Fruit fly (Drosophila melanogaster) whole organism, embryonic: Measurements from ENCODE around the gene CG15480.
"Not testable (repeated sequence)": the region's sequence is repeated elsewhere in the genome, so short reads cannot be mapped to it uniquely, and the experiment has no call there.

Experiments used
- Bgb ChIP-seq: fragments of 200-800 bp; sonication (Bioruptor generic); IDR thresholded peaks from 2 replicates; pipeline ENCODE4 v1.3.6; 2022; ENCODE audit warnings: missing biosample characterization, missing genetic modification characterization; ENCODE audit not compliant: partially characterized antibody
- CG10267 ChIP-seq: fragments of 200-800 bp; sonication (Bioruptor generic); optimal IDR thresholded peaks from 2 replicates; lab custom pipeline; 2018; ENCODE audit warnings: missing biosample characterization, mild to moderate bottlenecking, missing genetic modification characterization, moderate library complexity
- CG11723 ChIP-seq: fragments of 200-800 bp; sonication (Bioruptor generic); optimal IDR thresholded peaks from 2 replicates; lab custom pipeline; 2017; ENCODE audit warnings: missing biosample characterization, mild to moderate bottlenecking, missing genetic modification characterization
- CG1529 ChIP-seq: fragments of 200-800 bp; sonication (Bioruptor generic); optimal IDR thresholded peaks from 3 replicates; lab custom pipeline; 2018; ENCODE audit warnings: missing biosample characterization, missing genetic modification characterization
- CG15479 ChIP-seq: fragments of 200-800 bp; sonication (Bioruptor generic); optimal IDR thresholded peaks from 3 replicates; lab custom pipeline; 2019; ENCODE audit warnings: missing biosample characterization, mild to moderate bottlenecking, missing genetic modification characterization, moderate library complexity
- CG15696 ChIP-seq: fragments of 200-800 bp; sonication (Bioruptor generic); optimal IDR thresholded peaks from 2 replicates; lab custom pipeline; 2019; ENCODE audit warnings: missing biosample characterization, mild to moderate bottlenecking, missing genetic modification characterization, moderate library complexity
- CG18764 ChIP-seq: fragments of 200-800 bp; sonication (Bioruptor generic); optimal IDR thresholded peaks from 3 replicates; lab custom pipeline; 2016; ENCODE audit warnings: missing biosample characterization, missing genetic modification characterization
- CG43689 ChIP-seq: fragments of 200-800 bp; sonication (Bioruptor generic); IDR thresholded peaks from 2 replicates; pipeline ENCODE4 v1.3.6; 2022; ENCODE audit warnings: missing biosample characterization, missing genetic modification characterization
- CG6683 ChIP-seq: fragments of 200-800 bp; sonication (Bioruptor generic); optimal IDR thresholded peaks from 2 replicates; lab custom pipeline; 2017; ENCODE audit warnings: missing biosample characterization, mild to moderate bottlenecking, missing genetic modification characterization, missing genetic modification reagents
- CG7963 ChIP-seq: fragments of 200-800 bp; sonication (Bioruptor generic); IDR thresholded peaks from 3 replicates; pipeline ENCODE4 v1.3.6; 2022; ENCODE audit warnings: missing biosample characterization, missing genetic modification characterization; ENCODE audit not compliant: partially characterized antibody
- Doc2 ChIP-seq: fragments of 200-800 bp; sonication (Bioruptor generic); IDR thresholded peaks from 2 replicates; pipeline ENCODE4 v1.3.6; 2022; ENCODE audit warnings: missing biosample characterization, missing genetic modification characterization
- Drgx ChIP-seq: fragments of 200-800 bp; sonication (Bioruptor generic); IDR thresholded peaks from 2 replicates; pipeline ENCODE4 v1.3.6; 2022; ENCODE audit warnings: missing biosample characterization, missing genetic modification characterization
- E2f2 ChIP-seq: fragments of 200-800 bp; sonication (Bioruptor generic); IDR thresholded peaks from 2 replicates; pipeline ENCODE4 v1.3.6; 2022; ENCODE audit warnings: missing biosample characterization, missing genetic modification characterization
- HLH3B ChIP-seq: fragments of 200-800 bp; sonication (Bioruptor generic); IDR thresholded peaks from 2 replicates; pipeline ENCODE4 v1.3.6; 2022; ENCODE audit warnings: missing biosample characterization, missing genetic modification characterization
- Jarid2 ChIP-seq: fragments of 200-800 bp; sonication (Bioruptor generic); optimal IDR thresholded peaks from 3 replicates; lab custom pipeline; 2017; ENCODE audit warnings: mild to moderate bottlenecking, missing biosample characterization, missing genetic modification reagents, missing genetic modification characterization
- Mad ChIP-seq: fragments of 200-800 bp; sonication (Bioruptor generic); optimal IDR thresholded peaks from 2 replicates; lab custom pipeline; 2016; ENCODE audit warnings: missing biosample characterization, missing genetic modification characterization
- Med ChIP-seq: fragments of 200-800 bp; sonication (Bioruptor generic); peaks from one replicate; lab custom pipeline; 2016; ENCODE audit warnings: missing biosample characterization, missing genetic modification characterization, mild to moderate bottlenecking, inconsistent platforms, moderate library complexity
- Opbp ChIP-seq: fragments of 200-800 bp; sonication (Bioruptor generic); IDR thresholded peaks from 3 replicates; pipeline ENCODE4 v1.3.6; 2022; ENCODE audit warnings: missing biosample characterization, missing genetic modification characterization; ENCODE audit not compliant: partially characterized antibody
- Stat92E ChIP-seq, 3 experiments: fragments of >200 bp in 2 of 3; fragments of 200-800 bp in 1 of 3; sonication (Bioruptor generic) in 1 of 3; optimal IDR thresholded peaks; 2 replicates each; lab custom pipeline; 2017 to 2019; ENCODE audit warnings: missing biosample characterization in 3 of 3, missing genetic modification characterization in 3 of 3, mild to moderate bottlenecking in 1 of 3, moderate library complexity in 1 of 3
- Xrp1 ChIP-seq: fragments of 200-800 bp; sonication (Bioruptor generic); IDR thresholded peaks from 2 replicates; pipeline ENCODE4 v1.3.6; 2022; ENCODE audit warnings: missing biosample characterization, missing genetic modification characterization
- cad ChIP-seq: fragments of >200 bp; optimal IDR thresholded peaks from 2 replicates; lab custom pipeline; 2017; ENCODE audit warnings: missing biosample characterization, missing genetic modification characterization
- chif ChIP-seq, 2 experiments: fragments of 200-800 bp; sonication (Bioruptor generic); optimal IDR thresholded peaks; 3 replicates each; lab custom pipeline; 2016; ENCODE audit warnings: missing biosample characterization in 2 of 2, missing genetic modification characterization in 2 of 2
- chm ChIP-seq: fragments of 200-800 bp; sonication (Bioruptor generic); IDR thresholded peaks from 2 replicates; pipeline ENCODE4 v1.3.6; 2022; ENCODE audit warnings: missing biosample characterization, missing genetic modification characterization
- ci ChIP-seq: fragments of 200-800 bp; sonication (Bioruptor generic); IDR thresholded peaks from 3 replicates; pipeline ENCODE4 v1.3.6; 2022; ENCODE audit warnings: missing biosample characterization, missing genetic modification characterization
- crol ChIP-seq: fragments of 200-800 bp; sonication (Bioruptor generic); IDR thresholded peaks from 2 replicates; pipeline ENCODE4 v1.3.6; 2022; ENCODE audit warnings: missing biosample characterization, missing genetic modification characterization
- dati ChIP-seq: fragments of 200-800 bp; sonication (Bioruptor generic); IDR thresholded peaks from 2 replicates; pipeline ENCODE4 v1.3.6; 2022; ENCODE audit warnings: missing biosample characterization, missing genetic modification characterization
- ewg ChIP-seq: fragments of 200-800 bp; sonication (Bioruptor generic); optimal IDR thresholded peaks from 3 replicates; lab custom pipeline; 2017; ENCODE audit warnings: mild to moderate bottlenecking, missing biosample characterization, missing genetic modification reagents, missing genetic modification characterization
- exex ChIP-seq: fragments of 200-800 bp; sonication (Bioruptor generic); optimal IDR thresholded peaks from 4 replicates; lab custom pipeline; 2018; ENCODE audit warnings: missing biosample characterization, mild to moderate bottlenecking, missing genetic modification characterization, moderate library complexity
- grn ChIP-seq: fragments of 200-800 bp; sonication (Bioruptor generic); optimal IDR thresholded peaks from 3 replicates; lab custom pipeline; 2017; ENCODE audit warnings: missing biosample characterization, missing genetic modification characterization
- insv ChIP-seq, 2 experiments: fragments of 200-800 bp; sonication (Bioruptor generic); optimal IDR thresholded peaks; 3 replicates each; lab custom pipeline; 2016 to 2018; ENCODE audit warnings: missing biosample characterization in 2 of 2, missing genetic modification characterization in 2 of 2
- ken ChIP-seq: fragments of 200-800 bp; sonication (Bioruptor generic); IDR thresholded peaks from 3 replicates; pipeline ENCODE4 v1.3.6; 2022; ENCODE audit warnings: missing biosample characterization, missing genetic modification characterization
- kni ChIP-seq: fragments of 200-800 bp; sonication (Bioruptor generic); optimal IDR thresholded peaks from 3 replicates; lab custom pipeline; 2017; ENCODE audit warnings: mild to moderate bottlenecking, missing biosample characterization, missing genetic modification reagents, missing genetic modification characterization
- knrl ChIP-seq: fragments of 200-800 bp; sonication (Bioruptor generic); IDR thresholded peaks from 3 replicates; pipeline ENCODE4 v1.3.6; 2022; ENCODE audit warnings: missing biosample characterization, missing genetic modification characterization; ENCODE audit not compliant: partially characterized antibody
- lilli ChIP-seq: fragments of 200-800 bp; sonication (Bioruptor generic); optimal IDR thresholded peaks from 3 replicates; lab custom pipeline; 2016; ENCODE audit warnings: missing biosample characterization, missing genetic modification characterization
- pan ChIP-seq, 4 experiments: fragments of >200 bp in 3 of 4; fragments of 200-800 bp in 1 of 4; sonication (Bioruptor generic) in 1 of 4; optimal IDR thresholded peaks in 3 of 4; IDR thresholded peaks in 1 of 4; 2 replicates each; pipeline versions ENCODE4 v1.3.6 to Lab custom; 2017 to 2022; ENCODE audit warnings: missing biosample characterization in 2 of 4, missing genetic modification characterization in 2 of 4, mixed read lengths in 1 of 4
- prd ChIP-seq, 3 experiments: fragments of >200 bp in 2 of 3; fragments of 200-800 bp in 1 of 3; sonication (Bioruptor generic) in 1 of 3; optimal IDR thresholded peaks in 2 of 3; IDR thresholded peaks in 1 of 3; 2 replicates in 2 of 3; 3 replicates in 1 of 3; pipeline versions ENCODE4 v1.3.6 to Lab custom; 2017 to 2022; ENCODE audit warnings: missing biosample characterization in 1 of 3, missing genetic modification characterization in 1 of 3
- pros ChIP-seq: fragments of 200-800 bp; sonication (Bioruptor generic); optimal IDR thresholded peaks from 3 replicates; lab custom pipeline; 2019; ENCODE audit warnings: missing biosample characterization, mild to moderate bottlenecking, missing genetic modification characterization, moderate library complexity
- sens ChIP-seq: fragments of 200-800 bp; sonication (Bioruptor generic); peaks from one replicate; lab custom pipeline; 2016; ENCODE audit warnings: missing biosample characterization, missing genetic modification characterization
- twi ChIP-seq: fragments of 200-800 bp; optimal IDR thresholded peaks from 2 replicates; lab custom pipeline; 2019; ENCODE audit warnings: missing biosample characterization, mild to moderate bottlenecking, missing genetic modification characterization, moderate library complexity
- zfh1 ChIP-seq: fragments of 200-800 bp; sonication (Bioruptor generic); IDR thresholded peaks from 3 replicates; pipeline ENCODE4 v1.3.6; 2022; ENCODE audit warnings: missing biosample characterization, missing genetic modification characterization

The CG15480 gene

DNA sequence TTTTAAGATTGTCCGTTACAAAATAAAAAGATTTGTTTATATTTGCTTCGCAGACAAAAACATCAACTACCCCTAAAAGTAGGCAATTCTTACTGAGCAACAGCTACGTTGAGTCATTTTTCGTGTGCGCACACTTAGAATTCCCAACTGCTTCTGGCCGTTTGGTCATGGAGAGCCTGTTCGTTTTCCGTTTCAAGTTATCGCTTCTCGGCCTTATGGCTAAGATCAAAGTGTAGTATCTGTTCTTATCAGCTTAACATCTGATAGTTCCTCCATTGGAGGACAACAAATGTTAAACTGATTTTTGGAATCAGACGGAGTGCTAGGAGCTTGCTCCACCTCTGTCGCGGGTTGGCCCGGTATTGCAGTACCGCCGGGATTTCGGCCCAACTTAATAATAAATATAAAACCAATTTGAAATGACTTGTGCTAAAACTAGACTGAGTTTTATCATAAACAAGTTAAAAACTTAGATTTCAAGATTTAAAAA lies 9.4 kb downstream of the CG15480 start (continued):
- peak; percentile 66; the same call in 1 of the 2 replicates for TF ChIP-seq HLH3B (GFP tag; lab: Robert Waterston, UW)
- TF ChIP-seq chm: peak; percentile 72; the same call in 1 of the 2 replicates

DNA sequence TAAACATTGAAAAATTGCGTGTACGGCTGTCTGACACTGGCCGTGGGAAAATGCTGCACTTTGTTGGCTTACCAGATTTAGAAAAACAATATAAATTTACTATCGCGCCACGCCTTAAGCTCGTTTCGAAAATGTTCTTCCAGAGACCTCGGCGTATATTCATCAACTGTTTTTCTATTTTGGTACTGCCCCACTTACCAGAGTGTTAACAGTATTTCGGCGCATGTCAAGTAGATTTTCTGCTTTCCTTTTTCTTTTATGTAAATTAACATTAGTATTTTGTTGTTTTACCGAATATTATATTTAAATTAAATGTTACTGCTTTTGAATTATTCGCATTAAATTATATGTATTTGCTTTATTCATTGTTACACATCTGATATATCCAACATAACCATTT lies 10.1 kb downstream of the CG15480 start, which contains the start of gene kek4:
TSS of gene kek4 (minus strand) at position 341 of the 400 bp plus-strand sequence.
- TF ChIP-seq cad (GFP tag; lab: Kevin White, UChicago) (no peak), ewg (GFP tag; lab: Kevin White, UChicago) (peak; percentile 69), Doc2 (GFP tag; lab: Robert Waterston, UW) (no peak)

DNA sequence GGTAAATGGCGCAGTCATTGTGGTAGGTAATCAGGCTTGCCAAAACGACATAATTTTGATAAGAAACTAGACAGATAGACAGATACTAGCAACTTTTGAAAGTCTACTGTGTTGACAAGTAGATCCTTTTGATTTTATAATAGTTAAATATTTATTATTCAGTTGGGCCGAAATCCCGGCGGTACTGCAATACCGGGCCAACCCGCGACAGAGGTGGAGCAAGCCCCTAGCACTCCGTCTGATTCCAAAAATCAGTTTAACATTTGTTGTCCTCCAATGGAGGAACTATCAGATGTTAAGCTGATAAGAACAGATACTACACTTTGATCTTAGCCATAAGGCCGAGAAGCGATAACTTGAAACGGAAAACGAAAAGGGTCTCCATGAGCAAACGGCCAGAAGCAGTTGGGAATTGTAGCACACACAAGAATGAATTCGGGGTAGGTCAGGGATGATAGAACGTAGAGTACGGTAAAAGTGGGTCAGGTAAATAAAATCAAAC lies 13.3 kb downstream of the CG15480 start, which contains the start of gene CG15482:
TSS of gene CG15482 (minus strand) at position 51 of the 502 bp plus-strand sequence.
- TF ChIP-seq Opbp (GFP tag; lab: Robert Waterston, UW) (0 out of 3 replicates have a peak, but pooled peaks have one; percentile 9), ci (GFP tag; lab: Robert Waterston, UW) (0 out of 3 replicates have a peak, but pooled peaks have one; percentile 37), ken (GFP tag; lab: Robert Waterston, UW) (0 out of 3 replicates have a peak, but pooled peaks have one; percentile 28), Bgb (peak; percentile 19; the same call in 1 of the 2 replicates), insv (GFP tag; optimal IDR thresholded peaks at IDR 0.05; lab: Kevin White, UChicago) (peak in 1 of 2 experiments; percentile 33), kni (GFP tag; lab: Kevin White, UChicago) (peak; percentile 2), grn (GFP tag; lab: Kevin White, UChicago) (peak; percentile 33), CG15479 (GFP tag; lab: Kevin White, UChicago) (peak; percentile 41), sens (peak; percentile 70), prd (GFP tag; IDR thresholded peaks at IDR 0.05; lab: Robert Waterston, UW) (peak; percentile 23; the same call in 1 of the 3 replicates), Med (GFP tag; lab: Kevin White, UChicago) (peak; percentile 70), Xrp1 (peak; percentile 31; the same call in 1 of the 2 replicates), CG15696 (tag; lab: Kevin White, UChicago) (peak; percentile 33), knrl (peak; percentile 23; the same call in 1 of the 3 replicates), pros (GFP tag; lab: Kevin White, UChicago) (peak; percentile 87), zfh1 (GFP tag; lab: Robert Waterston, UW) (peak; percentile 33; the same call in 1 of the 3 replicates), lilli (GFP tag; lab: Kevin White, UChicago) (peak; percentile 4)
- not testable (repeated sequence) for TF ChIP-seq prd (optimal IDR thresholded peaks at IDR 0.05; lab: Kevin White, UChicago)
- TF ChIP-seq, all 482 proteins: peak for 17; not testable (repeated sequence) for 465

DNA sequence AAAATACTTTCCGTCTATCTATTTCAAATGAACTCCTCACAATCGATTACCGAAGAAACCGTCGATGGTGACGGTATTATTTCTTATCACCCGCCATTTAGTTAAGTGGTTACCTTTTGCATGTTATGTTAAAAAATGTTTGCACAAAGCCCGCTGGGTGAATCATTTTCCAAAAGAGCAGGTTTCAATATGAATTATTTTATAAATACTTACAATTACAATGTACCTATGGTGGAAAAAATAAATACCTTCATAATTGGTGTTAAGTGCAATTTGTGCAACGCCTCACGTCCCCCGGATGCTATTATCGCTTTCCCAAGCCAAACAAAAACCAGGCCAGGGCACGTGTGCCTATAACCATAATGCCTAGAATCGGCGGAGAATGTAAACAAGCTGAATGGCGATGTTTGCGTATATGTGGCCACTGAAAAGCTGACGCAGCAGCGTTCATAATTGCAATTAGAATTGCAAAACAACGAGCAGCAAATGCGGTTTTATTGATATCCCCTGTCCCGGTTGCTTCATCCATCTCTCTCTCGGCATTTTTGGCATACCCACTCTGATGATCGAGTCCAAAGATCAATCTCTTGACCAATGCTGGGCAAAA lies 18.1 kb downstream of the CG15480 start:
- TF ChIP-seq exex (peak; percentile 19), CG7963 (0 out of 3 replicates have a peak, but pooled peaks have one; percentile 18), CG6683 (no peak), Med (GFP tag; lab: Kevin White, UChicago) (peak; percentile 6), Drgx (GFP tag; lab: Robert Waterston, UW) (0 out of 2 replicates have a peak, but pooled peaks have one; percentile 23)

DNA sequence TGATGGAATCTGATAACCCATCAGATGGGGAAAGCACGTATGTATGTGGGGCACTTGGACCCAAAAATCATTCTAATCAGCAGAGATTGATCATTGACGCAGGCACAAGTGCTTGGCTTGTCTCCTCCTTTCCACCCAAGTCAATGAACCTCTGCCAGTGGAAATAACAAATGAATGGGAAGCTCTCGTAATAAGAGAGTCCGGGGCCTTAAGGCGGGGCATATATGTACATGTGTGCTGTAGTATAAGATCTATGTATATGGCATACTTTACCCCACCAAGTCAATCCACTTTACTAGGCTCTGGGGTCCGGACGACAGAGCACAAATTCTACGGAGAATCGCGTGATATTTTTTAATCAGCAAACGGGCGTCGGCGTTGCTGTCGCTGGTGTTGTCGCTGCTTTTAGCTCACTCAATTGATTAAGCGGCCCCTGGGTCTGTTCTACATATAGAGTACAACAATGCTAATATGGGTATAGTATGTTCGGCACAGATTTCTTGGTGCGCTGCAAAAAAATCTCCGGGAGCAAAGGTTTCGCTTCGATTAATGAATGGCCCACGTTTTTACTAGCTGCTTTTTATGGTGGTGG lies 18.9 kb downstream of the CG15480 start:
- TF ChIP-seq Jarid2 (GFP tag; lab: Kevin White, UChicago) (no peak), chif (GFP tag; optimal IDR thresholded peaks at IDR 0.05; lab: Kevin White, UChicago) (no peak), E2f2 (no peak), CG43689 (GFP tag; lab: Robert Waterston, UW) (no peak), dati (no peak), CG10267 (no peak), CG1529 (GFP tag; lab: Kevin White, UChicago) (no peak), Stat92E (GFP tag; optimal IDR thresholded peaks at IDR 0.05; lab: Kevin White, UChicago) (no peak), crol (GFP tag; lab: Robert Waterston, UW) (peak; percentile 34; the same call in 1 of the 2 replicates), CG11723 (GFP tag; lab: Kevin White, UChicago) (no peak), pan (optimal IDR thresholded peaks at IDR 0.05; lab: Kevin White, UChicago) (no peak), pan (GFP tag; optimal IDR thresholded peaks at IDR 0.05 in 1 of 2, IDR thresholded peaks at IDR 0.05 in 1 of 2) (no peak), twi (tag; lab: Kevin White, UChicago) (no peak), CG18764 (GFP tag; lab: Kevin White, UChicago) (no peak), Mad (no peak)
